Fruit fly (Drosophila melanogaster) S2 (cell line): Measurements from ENCODE around the gene CG31638.

Experiments
- CG8478 ChIP-seq: fragments of >200 bp; optimal IDR thresholded peaks from 2 replicates; lab custom pipeline; 2018
- CTCF ChIP-seq, 2 experiments: fragments of >200 bp; optimal IDR thresholded peaks; 2 replicates each; lab custom pipeline; 2018

DNA sequence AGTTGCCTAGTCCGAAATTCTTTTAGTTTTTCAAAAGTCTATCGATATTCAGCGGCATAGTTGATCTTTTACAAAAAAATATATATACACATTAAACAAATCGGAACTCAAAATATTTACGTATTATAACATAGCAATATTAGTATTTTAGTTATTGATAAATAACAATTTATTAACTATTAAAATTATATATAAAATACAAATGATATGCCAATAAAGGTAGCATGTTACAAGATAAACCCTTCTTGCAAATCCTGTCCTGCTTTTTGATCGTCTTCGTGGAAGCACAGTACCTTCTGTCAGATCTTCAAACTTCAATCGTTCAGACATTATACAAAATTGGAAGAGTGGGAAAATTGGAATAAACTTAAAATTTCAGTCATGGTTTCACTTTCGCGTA is 5.9 kb downstream of the CG31638 start, which contains the start of gene CG9550:
- TF ChIP-seq CG8478 (lab: Kevin White, UChicago) (no peak), CTCF (optimal IDR thresholded peaks at IDR 0.05; lab: Kevin White, UChicago) (no peak)
